Worm (Caenorhabditis elegans): Measurements from ENCODE around the gene met-2.
"Not testable (repeated sequence)": the region's sequence is repeated elsewhere in the genome, so short reads cannot be mapped to it uniquely, and the experiment has no call there.

ce11 chrIII:8347822-8348221 is 27.3 kb upstream of the met-2 start, which contains the start of gene clc-29:
- TF ChIP-seq T22C8.4 (GFP tag; IDR thresholded peaks at IDR 0.05); ref-1 (GFP tag; conservative IDR thresholded peaks at IDR 0.05); flt-1 (GFP tag; IDR thresholded peaks at IDR 0.05); ztf-23 (GFP tag; IDR thresholded peaks at IDR 0.05): not testable (repeated sequence)

Measured in whole organism, midembryonic.